Worm (Caenorhabditis elegans): Measurements from ENCODE around the gene idpb-1.

- TF ChIP-seq hmg-4 (GFP tag; optimal IDR thresholded peaks at IDR 0.05) (no peak), B0310.2 (tag; optimal IDR thresholded peaks at IDR 0.05) (no peak), ama-1 (optimal IDR thresholded peaks at IDR 0.05) (no peak), hmbx-1 (tag; optimal IDR thresholded peaks at IDR 0.05) (no peak), ets-7 (tag; optimal IDR thresholded peaks at IDR 0.05) (no peak), pes-1 (GFP tag; IDR thresholded peaks at IDR 0.05) (no peak), scrt-1 (GFP tag; IDR thresholded peaks at IDR 0.05) (no peak), flt-1 (GFP tag; IDR thresholded peaks at IDR 0.05) (no peak), aly-1 (tag; optimal IDR thresholded peaks at IDR 0.05) (no peak), tra-4 (tag; optimal IDR thresholded peaks at IDR 0.05) (no peak), F13C5.2 (tag; optimal IDR thresholded peaks at IDR 0.05) (no peak), sea-1 (GFP tag; conservative IDR thresholded peaks at IDR 0.05) (no peak), hnd-1 (tag; optimal IDR thresholded peaks at IDR 0.05) (no peak)
Measured at ce11 chrII:5130081-5130480, 28.3 kb downstream of the idpb-1 start, which contains the start of gene lgc-56.
